Fruit fly (Drosophila melanogaster): ENCODE measurements around the gene Trissin.

dm6 chr3R:15494302-15494701 lies 9.1 kb upstream of the Trissin start, which contains the start of gene maca:
- TF ChIP-seq Jarid2 (GFP tag; optimal IDR thresholded peaks at IDR 0.05) (no peak), Sox102F (GFP tag; optimal IDR thresholded peaks at IDR 0.05) (no peak), CG10147 (GFP tag; optimal IDR thresholded peaks at IDR 0.05) (no peak), CG9797 (GFP tag; optimal IDR thresholded peaks at IDR 0.05) (no peak), tll (GFP tag; optimal IDR thresholded peaks at IDR 0.05) (no peak), CG3407 (GFP tag; optimal IDR thresholded peaks at IDR 0.05) (no peak), CG18476 (GFP tag; optimal IDR thresholded peaks at IDR 0.05) (no peak), pb (GFP tag; optimal IDR thresholded peaks at IDR 0.05) (no peak), CG12659 (GFP tag; optimal IDR thresholded peaks at IDR 0.05) (no peak), CG18262 (tag; optimal IDR thresholded peaks at IDR 0.05) (no peak)
